Worm (Caenorhabditis elegans) whole organism, L4/young adult: Measurements from ENCODE around the gene K02E11.10.

Source experiments
- W03F9.2 ChIP-seq: fragments of 150-350 bp; optimal IDR thresholded peaks from 2 replicates; lab custom pipeline; 2014; ENCODE audit warnings: missing biosample characterization, missing genetic modification characterization
- dao-5 ChIP-seq: sonication (generic microtip); optimal IDR thresholded peaks from 2 replicates; lab custom pipeline; 2016; ENCODE audit warnings: missing genotype, missing genetic modification characterization, moderate library complexity, missing compliant biosample characterization
- him-1 ChIP-seq: sonication (generic microtip); optimal IDR thresholded peaks from 2 replicates; lab custom pipeline; 2016; ENCODE audit warnings: missing genotype, missing genetic modification reagents, missing genetic modification characterization, missing compliant biosample characterization

The K02E11.10 gene

DNA sequence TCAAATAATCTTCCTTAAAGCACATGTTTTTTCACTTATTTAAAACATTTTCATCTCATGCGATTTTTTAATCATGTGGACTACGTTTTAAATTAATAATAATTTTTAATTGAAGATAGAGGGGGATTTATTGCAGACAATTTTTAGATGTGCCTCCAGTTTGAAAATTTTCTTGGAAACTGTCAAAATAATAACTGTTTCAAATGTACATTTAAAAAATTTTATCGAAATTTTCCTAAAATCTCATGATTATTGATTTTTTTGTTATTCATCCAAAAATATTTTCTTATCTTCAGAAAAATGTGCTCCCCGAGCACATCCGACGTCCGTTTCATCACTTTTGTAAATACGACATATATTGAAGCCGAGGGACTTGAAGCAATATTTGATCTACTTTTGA, 15.9 kb upstream of the K02E11.10 start, which contains the start of gene sre-8:
sre-8 (plus strand) TSS at position 301 of the 400 bp plus-strand sequence.
- TF ChIP-seq him-1 (tag; lab: Kevin White, UChicago) (no peak), dao-5 (tag; lab: Kevin White, UChicago) (no peak), W03F9.2 (tag; lab: Kevin White, UChicago) (no peak)

DNA sequence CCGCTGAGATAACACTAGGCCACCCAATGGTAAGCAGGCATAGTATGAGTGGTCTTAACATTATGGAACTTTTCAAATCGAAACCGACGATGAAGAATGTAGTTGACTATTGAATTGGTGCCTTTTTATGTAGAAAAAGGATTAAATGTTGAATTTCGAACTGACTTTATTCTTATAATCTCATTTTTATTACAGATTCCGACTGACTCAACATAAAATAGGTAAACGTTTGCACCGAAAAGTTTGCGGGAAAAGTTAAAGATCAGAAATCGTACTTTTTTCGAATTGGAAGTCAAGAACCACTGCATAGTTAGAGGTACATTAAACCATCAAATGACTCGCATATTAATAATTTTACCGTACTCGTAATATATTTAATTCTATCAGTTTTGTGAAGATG, 13.3 kb upstream of the K02E11.10 start, which contains the start of gene K02E11.7:
K02E11.7 (minus strand) TSS at position 101 of the 400 bp plus-strand sequence.
- TF ChIP-seq him-1 (tag; lab: Kevin White, UChicago) (no peak), W03F9.2 (tag; lab: Kevin White, UChicago) (no peak), dao-5 (tag; lab: Kevin White, UChicago) (no peak)

- TF ChIP-seq W03F9.2 (tag; lab: Kevin White, UChicago): no peak
Observed at ce11 chrV:14252025-14252424, 11.1 kb upstream of the K02E11.10 start, which contains the start of gene K02E11.5. K02E11.5 (plus strand) TSS chrV:14252325.

DNA sequence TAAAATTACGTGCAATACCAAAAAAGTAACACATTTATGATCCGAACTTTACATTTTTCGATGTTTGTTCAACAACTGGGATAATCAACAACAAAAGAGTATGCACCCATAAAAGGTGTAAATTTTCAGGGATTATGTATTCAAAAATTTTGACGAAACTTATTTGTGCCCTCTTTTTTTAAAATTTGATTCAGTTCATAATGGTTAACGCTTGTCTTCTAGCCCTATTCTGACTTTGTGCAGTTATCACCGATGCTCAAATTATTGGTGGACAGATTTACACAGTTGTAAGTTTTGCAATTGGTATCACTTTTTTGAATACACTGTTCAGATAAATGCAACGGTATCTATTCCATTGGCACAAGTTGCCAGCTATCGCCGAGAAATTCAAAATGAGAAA, 7.7 kb upstream of the K02E11.10 start, which contains the start of gene K02E11.6:
K02E11.6 (plus strand) TSS at position 149 of the 400 bp plus-strand sequence.
- TF ChIP-seq W03F9.2 (tag; lab: Kevin White, UChicago) (no peak), him-1 (tag; lab: Kevin White, UChicago) (no peak), dao-5 (tag; lab: Kevin White, UChicago) (no peak)

- TF ChIP-seq dao-5 (tag; lab: Kevin White, UChicago) (no peak), W03F9.2 (tag; lab: Kevin White, UChicago) (no peak), him-1 (tag; lab: Kevin White, UChicago) (no peak)
Observed at ce11 chrV:14248025-14248424, 7.1 kb upstream of the K02E11.10 start, which contains the start of gene K02E11.4. K02E11.4 (minus strand) TSS chrV:14248125.

DNA sequence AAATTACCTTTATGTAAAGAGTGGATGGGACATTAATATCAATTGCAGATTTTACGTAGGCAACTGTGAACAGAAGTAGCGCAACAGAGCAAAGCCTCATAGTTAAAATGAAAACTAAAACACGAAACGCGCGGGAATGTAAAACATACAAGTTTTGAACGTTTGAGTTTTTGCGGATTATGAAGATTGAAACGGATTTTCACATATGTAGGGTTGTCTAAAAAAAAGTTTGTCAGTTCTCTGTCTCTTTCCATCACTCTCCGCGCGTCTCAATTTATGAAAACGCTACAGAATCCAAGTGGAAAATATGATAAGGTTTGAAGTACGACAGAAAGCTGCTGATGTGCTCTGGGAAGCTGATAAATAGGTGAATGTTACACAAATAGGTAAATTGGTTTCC, 5.8 kb upstream of the K02E11.10 start, which contains the start of gene K02E11.3:
K02E11.3 (minus strand) TSS at position 101 of the 400 bp plus-strand sequence.
- TF ChIP-seq dao-5 (tag; lab: Kevin White, UChicago): no peak

DNA sequence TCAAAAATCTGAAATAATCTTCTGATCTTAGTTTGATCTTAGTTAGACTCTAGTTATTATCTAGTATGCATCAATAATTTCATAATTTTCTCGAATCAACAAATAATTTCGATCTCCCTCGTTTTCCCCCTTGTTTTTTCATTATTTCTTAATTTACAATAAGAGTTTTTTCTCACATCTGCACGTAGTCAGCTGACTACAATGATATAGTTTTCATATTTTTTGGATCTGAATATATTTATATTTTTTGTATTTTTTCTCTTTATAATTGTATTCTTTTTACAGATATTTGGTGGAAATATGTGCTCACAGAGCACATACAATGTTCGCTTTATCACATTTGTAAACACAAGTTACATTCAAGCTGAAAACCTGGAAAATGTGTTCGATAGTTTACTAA, 3.0 kb upstream of the K02E11.10 start, which contains the start of gene sre-7:
sre-7 (plus strand) TSS at position 301 of the 400 bp plus-strand sequence.
- TF ChIP-seq dao-5 (tag; lab: Kevin White, UChicago) (no peak), W03F9.2 (tag; lab: Kevin White, UChicago) (no peak), him-1 (tag; lab: Kevin White, UChicago) (no peak)

ce11 chrV:14235942-14236341, 5.0 kb downstream of the K02E11.10 start, which contains the start of gene ent-3:
ent-3 (minus strand) TSS chrV:14236042.
- TF ChIP-seq dao-5 (tag; lab: Kevin White, UChicago) (no peak), him-1 (tag; lab: Kevin White, UChicago) (no peak), W03F9.2 (tag; lab: Kevin White, UChicago) (no peak)

DNA sequence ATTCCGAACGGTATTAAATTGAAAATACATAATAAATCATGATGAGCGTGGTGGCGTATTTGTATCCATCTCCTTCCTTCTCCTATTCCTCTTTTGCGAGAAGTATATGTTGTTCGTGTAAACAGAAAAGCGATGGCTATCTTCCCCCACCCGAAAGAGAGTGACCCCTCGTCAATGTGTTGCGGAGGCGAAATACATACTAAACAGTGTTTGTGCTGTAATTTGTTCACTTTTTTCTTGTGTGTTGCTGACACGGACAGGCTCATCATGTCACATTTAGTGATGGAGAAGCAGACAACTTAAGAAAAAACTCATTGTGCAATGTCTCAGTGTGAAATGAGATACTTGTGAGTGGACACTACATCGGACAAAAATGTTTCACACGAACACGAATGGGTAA, 9.3 kb downstream of the K02E11.10 start:
- TF ChIP-seq him-1 (tag; lab: Kevin White, UChicago): no peak
- TF ChIP-seq dao-5 (tag; lab: Kevin White, UChicago): no peak
- TF ChIP-seq W03F9.2 (tag; lab: Kevin White, UChicago): no peak

- TF ChIP-seq him-1 (tag; lab: Kevin White, UChicago): no peak
- TF ChIP-seq W03F9.2 (tag; lab: Kevin White, UChicago): no peak
- TF ChIP-seq dao-5 (tag; lab: Kevin White, UChicago): no peak
Observed at ce11 chrV:14230788-14231583, 10.0 kb downstream of the K02E11.10 start.

DNA sequence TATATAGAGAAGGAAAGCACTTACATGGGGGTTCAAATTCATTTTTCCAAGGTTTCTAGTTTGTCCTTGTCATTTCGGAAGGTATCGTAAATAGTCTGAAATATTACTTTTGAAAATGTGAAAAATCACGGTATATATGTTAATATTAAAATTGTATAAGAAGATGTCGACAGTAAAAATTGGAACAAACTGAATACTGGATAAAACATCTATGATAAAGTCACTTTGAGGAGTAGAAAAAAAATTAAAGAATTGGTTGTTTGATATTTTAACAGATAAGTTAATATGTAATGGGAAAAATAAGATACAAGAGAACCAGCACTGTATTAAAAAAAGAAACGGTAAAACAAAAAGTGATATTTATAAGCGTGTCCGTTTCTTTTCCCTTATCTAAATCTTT, 14.6 kb downstream of the K02E11.10 start, which contains the start of gene nep-21:
nep-21 (minus strand) TSS at position 101 of the 400 bp plus-strand sequence.
- TF ChIP-seq dao-5 (tag; lab: Kevin White, UChicago) (no peak), him-1 (tag; lab: Kevin White, UChicago) (no peak), W03F9.2 (tag; lab: Kevin White, UChicago) (no peak)

- no peak for TF ChIP-seq W03F9.2 (tag; lab: Kevin White, UChicago)
- no peak for TF ChIP-seq him-1 (tag; lab: Kevin White, UChicago)
- no peak for TF ChIP-seq dao-5 (tag; lab: Kevin White, UChicago)
Observed at ce11 chrV:14223141-14223540, 17.8 kb downstream of the K02E11.10 start.

DNA sequence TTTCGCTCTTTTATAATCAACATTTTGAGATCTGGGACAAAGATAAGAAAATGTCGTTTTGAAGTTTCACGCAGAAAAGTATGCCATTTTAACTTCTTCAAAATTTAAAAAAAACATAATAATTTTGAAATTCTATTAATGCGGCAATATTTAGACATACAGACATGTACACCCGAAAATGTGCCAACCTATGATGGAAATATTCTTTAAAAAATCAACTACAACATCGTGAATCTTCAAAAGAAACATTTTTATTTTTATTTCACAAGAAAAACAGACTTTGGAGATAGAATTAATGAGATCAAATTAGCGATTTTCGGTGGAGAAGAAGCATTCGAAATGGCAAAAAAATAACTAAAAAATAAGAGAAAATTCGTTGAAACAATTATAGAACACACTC, 25.8 kb downstream of the K02E11.10 start, which contains the start of gene T16A9.5:
T16A9.5 (minus strand) TSS at position 101 of the 400 bp plus-strand sequence.
- no peak for TF ChIP-seq dao-5 (tag; lab: Kevin White, UChicago)
- no peak for TF ChIP-seq W03F9.2 (tag; lab: Kevin White, UChicago)
- no peak for TF ChIP-seq him-1 (tag; lab: Kevin White, UChicago)
